Worm (Caenorhabditis elegans) whole organism, midembryonic: ENCODE results near the gene F56H9.8.

Experiments
- T22C8.4 ChIP-seq: fragments of 200-800 bp; sonication (Bioruptor generic); IDR thresholded peaks from 2 replicates; pipeline ENCODE4 v1.3.6; 2022; ENCODE audit warnings: missing genetic modification characterization, missing compliant biosample characterization
- cog-1 ChIP-seq: sonication (generic microtip); optimal IDR thresholded peaks from 2 replicates; lab custom pipeline; 2016; ENCODE audit warnings: missing genetic modification characterization, missing compliant biosample characterization
- flt-1 ChIP-seq: fragments of 200-800 bp; sonication (Bioruptor generic); IDR thresholded peaks from 2 replicates; pipeline ENCODE4 v1.3.6; 2022; ENCODE audit warnings: missing genetic modification characterization, missing compliant biosample characterization
- klf-2 ChIP-seq: fragments of 200-800 bp; sonication (Bioruptor generic); conservative IDR thresholded peaks from 2 replicates; pipeline ENCODE4 v1.3.6; 2022; ENCODE audit warnings: missing genetic modification reagents, missing genetic modification characterization, missing compliant biosample characterization
- med-1 ChIP-seq: sonication (generic microtip); optimal IDR thresholded peaks from 2 replicates; lab custom pipeline; 2017; ENCODE audit warnings: missing genetic modification characterization, mild to moderate bottlenecking, missing compliant biosample characterization, antibody characterized with exemption, missing genetic modification reagents; ENCODE audit not compliant: insufficient read depth
- ref-1 ChIP-seq: fragments of 200-800 bp; sonication (Bioruptor generic); conservative IDR thresholded peaks from 2 replicates; pipeline ENCODE4 v1.3.6; 2022; ENCODE audit warnings: missing genetic modification reagents, missing genetic modification characterization, missing compliant biosample characterization
- tab-1 ChIP-seq: fragments of 200-800 bp; sonication (Bioruptor generic); IDR thresholded peaks from 2 replicates; pipeline ENCODE4 v1.3.6; 2022; ENCODE audit warnings: missing genetic modification characterization, missing compliant biosample characterization
- ztf-23 ChIP-seq: fragments of 200-800 bp; sonication (Bioruptor generic); IDR thresholded peaks from 2 replicates; pipeline ENCODE4 v1.3.6; 2022; ENCODE audit warnings: missing genetic modification reagents, missing genetic modification characterization, missing compliant biosample characterization
- ztf-29 ChIP-seq: fragments of 200-800 bp; sonication (Bioruptor generic); IDR thresholded peaks from 2 replicates; pipeline ENCODE4 v1.3.6; 2022; ENCODE audit warnings: missing genetic modification reagents, missing genetic modification characterization, missing compliant biosample characterization

F56H9.8 gene

ce11 chrV:12695155-12695554 is 50.6 kb downstream of the F56H9.8 start, which contains the start of gene parn-1:
Gene parn-1 (minus strand): TSS chrV:12695255.
- TF ChIP-seq T22C8.4 (GFP tag; lab: Robert Waterston, UW) (no peak), klf-2 (GFP tag; lab: Robert Waterston, UW) (no peak), flt-1 (GFP tag; lab: Robert Waterston, UW) (no peak), ref-1 (GFP tag; lab: Robert Waterston, UW) (no peak), tab-1 (GFP tag; lab: Robert Waterston, UW) (no peak), ztf-29 (GFP tag; lab: Robert Waterston, UW) (no peak), med-1 (no peak), cog-1 (tag; lab: Kevin White, UChicago) (no peak), ztf-23 (GFP tag; lab: Robert Waterston, UW) (no peak)

- TF ChIP-seq med-1 (no peak), klf-2 (GFP tag; lab: Robert Waterston, UW) (no peak), tab-1 (GFP tag; lab: Robert Waterston, UW) (no peak), ztf-29 (GFP tag; lab: Robert Waterston, UW) (no peak)
Observed at ce11 chrV:12695968-12696367, 51.4 kb downstream of the F56H9.8 start, which contains the start of gene K10C8.4. Gene K10C8.4 (plus strand): TSS chrV:12696268.
